Fruit fly (Drosophila melanogaster): Measurements from ENCODE around the gene CG32104.

dm6 chr3L:12374420-12374819 is 24.7 kb downstream of the CG32104 start:
- TF ChIP-seq usp (GFP tag; optimal IDR thresholded peaks at IDR 0.05): no peak
- no peak for TF ChIP-seq unpg (GFP tag; optimal IDR thresholded peaks at IDR 0.05)
- peak; percentile 30; the same call in 1 of the 2 replicates for TF ChIP-seq Ptx1 (GFP tag; IDR thresholded peaks at IDR 0.05)
- TF ChIP-seq ase (GFP tag; IDR thresholded peaks at IDR 0.05): no peak
- no peak for TF ChIP-seq Atf6 (GFP tag; IDR thresholded peaks at IDR 0.05)
- TF ChIP-seq CG14050 (GFP tag; IDR thresholded peaks at IDR 0.05): no peak
- no peak for TF ChIP-seq jumu (GFP tag; optimal IDR thresholded peaks at IDR 0.05)
- TF ChIP-seq CG43689 (GFP tag; IDR thresholded peaks at IDR 0.05): no peak
- TF ChIP-seq Bgb (GFP tag; IDR thresholded peaks at IDR 0.05; ENCODE audit: partially characterized antibody): no peak
- TF ChIP-seq CG17912 (GFP tag; optimal IDR thresholded peaks at IDR 0.05): no peak
- TF ChIP-seq fru (optimal IDR thresholded peaks at IDR 0.05): no peak
- no peak for TF ChIP-seq Mrtf (GFP tag; IDR thresholded peaks at IDR 0.05)
